Worm (Caenorhabditis elegans) whole organism, young adult: ENCODE data around the gene utx-1.
A peak's percentile ranks its signal among the peaks of the same experiment; 100 is the strongest.

Experiments
- B0019.2 ChIP-seq: fragments of 200-800 bp; sonication (Bioruptor generic); conservative IDR thresholded peaks from 2 replicates; pipeline ENCODE4 v1.3.6; 2022; ENCODE audit warnings: missing genetic modification reagents, missing genetic modification characterization, missing compliant biosample characterization
- B0035.1 ChIP-seq: sonication (generic microtip); optimal IDR thresholded peaks from 2 replicates; lab custom pipeline; 2016; ENCODE audit warnings: missing genetic modification characterization, mild to moderate bottlenecking, missing compliant biosample characterization, missing genotype, missing genetic modification reagents
- B0261.1 ChIP-seq: sonication (generic microtip); optimal IDR thresholded peaks from 2 replicates; lab custom pipeline; 2016; ENCODE audit warnings: mild to moderate bottlenecking, missing genetic modification characterization, moderate library complexity, missing compliant biosample characterization
- F10E7.11 ChIP-seq: sonication (generic microtip); optimal IDR thresholded peaks from 2 replicates; lab custom pipeline; 2017; ENCODE audit warnings: mild to moderate bottlenecking, missing genetic modification characterization, moderate library complexity, missing compliant biosample characterization
- F57A8.1 ChIP-seq: fragments of 200-800 bp; sonication (Bioruptor generic); optimal IDR thresholded peaks from 2 replicates; lab custom pipeline; 2018; ENCODE audit warnings: mild to moderate bottlenecking, missing genetic modification characterization, moderate library complexity, missing compliant biosample characterization
- K11D2.4 ChIP-seq: fragments of 200-800 bp; sonication (Bioruptor generic); IDR thresholded peaks from 2 replicates; pipeline ENCODE4 v1.3.6; 2022; ENCODE audit warnings: missing genetic modification reagents, missing genetic modification characterization, missing compliant biosample characterization
- Y53F4B.3 ChIP-seq: fragments of 200-800 bp; sonication (Bioruptor generic); IDR thresholded peaks from 2 replicates; pipeline ENCODE4 v1.3.6; 2022; ENCODE audit warnings: missing genetic modification reagents, missing genetic modification characterization, missing compliant biosample characterization
- Y53G8AR.9 ChIP-seq: fragments of 200-800 bp; sonication (Bioruptor generic); conservative IDR thresholded peaks from 2 replicates; pipeline ENCODE4 v1.3.6; 2022; ENCODE audit warnings: missing genetic modification reagents, missing genetic modification characterization, missing compliant biosample characterization
- Y67H2A.10 ChIP-seq: fragments of 200-800 bp; sonication (Bioruptor generic); conservative IDR thresholded peaks from 2 replicates; pipeline ENCODE4 v1.3.6; 2022; ENCODE audit warnings: missing genetic modification reagents, missing genetic modification characterization, missing compliant biosample characterization
- Y95B8A.8 ChIP-seq: fragments of 200-800 bp; sonication (Bioruptor generic); IDR thresholded peaks from 2 replicates; pipeline ENCODE4 v1.3.6; 2022; ENCODE audit warnings: missing genetic modification reagents, missing genetic modification characterization, missing compliant biosample characterization
- ZK185.1 ChIP-seq: sonication (generic microtip); optimal IDR thresholded peaks from 2 replicates; lab custom pipeline; 2016; ENCODE audit warnings: mild to moderate bottlenecking, missing genetic modification characterization, missing compliant biosample characterization; ENCODE audit not compliant: poor library complexity, severe bottlenecking
- bed-2 ChIP-seq: fragments of 200-800 bp; sonication (Bioruptor generic); IDR thresholded peaks from 2 replicates; pipeline ENCODE4 v1.3.6; 2022; ENCODE audit warnings: missing genetic modification reagents, missing genetic modification characterization, missing compliant biosample characterization
- ceh-100 ChIP-seq: fragments of 200-800 bp; sonication (Bioruptor generic); IDR thresholded peaks from 2 replicates; pipeline ENCODE4 v1.3.6; 2022; ENCODE audit warnings: missing genetic modification reagents, missing genetic modification characterization, missing compliant biosample characterization
- ceh-91 ChIP-seq: fragments of 200-800 bp; sonication (Bioruptor generic); IDR thresholded peaks from 2 replicates; pipeline ENCODE4 v1.3.6; 2022; ENCODE audit warnings: missing genetic modification reagents, missing genetic modification characterization, missing compliant biosample characterization
- chd-7 ChIP-seq: sonication (generic microtip); optimal IDR thresholded peaks from 2 replicates; lab custom pipeline; 2016; ENCODE audit warnings: mild to moderate bottlenecking, missing genetic modification characterization, moderate library complexity, missing compliant biosample characterization
- die-1 ChIP-seq: sonication (generic microtip); optimal IDR thresholded peaks from 2 replicates; lab custom pipeline; 2016; ENCODE audit warnings: missing genotype, mild to moderate bottlenecking, missing genetic modification characterization, missing compliant biosample characterization
- dox-1 ChIP-seq: fragments of 200-800 bp; sonication (Bioruptor generic); IDR thresholded peaks from 2 replicates; pipeline ENCODE4 v1.3.6; 2022; ENCODE audit warnings: missing genetic modification reagents, missing genetic modification characterization, missing compliant biosample characterization
- efl-1 ChIP-seq: fragments of 150-350 bp; optimal IDR thresholded peaks from 2 replicates; lab custom pipeline; 2014; ENCODE audit warnings: missing biosample characterization, missing genetic modification reagents, missing genetic modification characterization
- egl-18 ChIP-seq: fragments of 200-800 bp; sonication (Bioruptor generic); IDR thresholded peaks from 2 replicates; pipeline ENCODE4 v1.3.6; 2022; ENCODE audit warnings: missing genetic modification reagents, missing genetic modification characterization, missing compliant biosample characterization
- ets-4 ChIP-seq: fragments of 200-800 bp; sonication (Bioruptor generic); optimal IDR thresholded peaks from 2 replicates; lab custom pipeline; 2018; ENCODE audit warnings: mild to moderate bottlenecking, missing genetic modification characterization, missing compliant biosample characterization
- him-1 ChIP-seq: sonication (generic microtip); optimal IDR thresholded peaks from 2 replicates; lab custom pipeline; 2016; ENCODE audit warnings: missing genotype, missing genetic modification reagents, missing genetic modification characterization, missing compliant biosample characterization
- hlh-12 ChIP-seq: sonication (generic microtip); optimal IDR thresholded peaks from 2 replicates; lab custom pipeline; 2016; ENCODE audit warnings: missing genetic modification characterization, missing compliant biosample characterization
- lag-1 ChIP-seq: fragments of 200-800 bp; sonication (Bioruptor generic); IDR thresholded peaks from 2 replicates; pipeline ENCODE4 v1.3.6; 2022; ENCODE audit warnings: missing genetic modification reagents, missing genetic modification characterization, missing compliant biosample characterization
- lin-35 ChIP-seq, 3 experiments: fragments of 150-350 bp in 2 of 3; sonication (generic microtip) in 1 of 3; optimal IDR thresholded peaks; 2 replicates each; lab custom pipeline; 2014 to 2018; ENCODE audit warnings: missing biosample characterization in 3 of 3, missing genetic modification characterization in 3 of 3, missing genetic modification reagents in 3 of 3
- lin-54 ChIP-seq: fragments of 200-800 bp; sonication (Bioruptor generic); optimal IDR thresholded peaks from 2 replicates; lab custom pipeline; 2018; ENCODE audit warnings: mild to moderate bottlenecking, missing genetic modification characterization, missing compliant biosample characterization
- lsl-1 ChIP-seq: fragments of 200-800 bp; sonication (Bioruptor generic); optimal IDR thresholded peaks from 2 replicates; lab custom pipeline; 2018; ENCODE audit warnings: mild to moderate bottlenecking, missing genetic modification characterization, moderate library complexity, missing compliant biosample characterization
- madf-6 ChIP-seq: fragments of 200-800 bp; sonication (Bioruptor generic); IDR thresholded peaks from 2 replicates; pipeline ENCODE4 v1.3.6; 2022; ENCODE audit warnings: missing genetic modification reagents, missing genetic modification characterization, missing compliant biosample characterization
- mel-28 ChIP-seq: sonication (generic microtip); optimal IDR thresholded peaks from 2 replicates; lab custom pipeline; 2016; ENCODE audit warnings: borderline replicate concordance, mild to moderate bottlenecking, missing genetic modification characterization, missing compliant biosample characterization
- mes-4 ChIP-seq: sonication (generic microtip); optimal IDR thresholded peaks from 2 replicates; lab custom pipeline; 2016; ENCODE audit warnings: missing genotype, missing genetic modification characterization, missing compliant biosample characterization
- mxl-1 ChIP-seq: sonication (generic microtip); optimal IDR thresholded peaks from 2 replicates; lab custom pipeline; 2016; ENCODE audit warnings: missing genetic modification characterization, missing compliant biosample characterization
- nfya-1 ChIP-seq: sonication (generic microtip); optimal IDR thresholded peaks from 2 replicates; lab custom pipeline; 2017; ENCODE audit warnings: antibody characterized with exemption, missing compliant biosample characterization, missing genetic modification characterization, borderline replicate concordance; ENCODE audit not compliant: insufficient read depth
- nfya-2 ChIP-seq: fragments of 200-800 bp; sonication (Bioruptor generic); IDR thresholded peaks from 2 replicates; pipeline ENCODE4 v1.3.6; 2022; ENCODE audit warnings: missing genetic modification reagents, missing genetic modification characterization, missing compliant biosample characterization
- nhr-120 ChIP-seq: fragments of 200-800 bp; sonication (Bioruptor generic); IDR thresholded peaks from 2 replicates; pipeline ENCODE4 v1.3.6; 2022; ENCODE audit warnings: missing genetic modification characterization, missing compliant biosample characterization
- nhr-27 ChIP-seq: fragments of 200-800 bp; sonication (Bioruptor generic); optimal IDR thresholded peaks from 2 replicates; lab custom pipeline; 2018; ENCODE audit warnings: mild to moderate bottlenecking, missing genetic modification characterization, moderate library complexity, missing compliant biosample characterization
- nhr-80 ChIP-seq: sonication (generic microtip); optimal IDR thresholded peaks from 2 replicates; lab custom pipeline; 2016; ENCODE audit warnings: missing genetic modification characterization, missing compliant biosample characterization
- nhr-90 ChIP-seq: sonication (generic microtip); optimal IDR thresholded peaks from 2 replicates; lab custom pipeline; 2016; ENCODE audit warnings: missing genotype, mild to moderate bottlenecking, missing genetic modification characterization, missing compliant biosample characterization
- repo-1 ChIP-seq: sonication (generic microtip); optimal IDR thresholded peaks from 2 replicates; lab custom pipeline; 2017; ENCODE audit warnings: mild to moderate bottlenecking, missing genetic modification characterization, missing compliant biosample characterization
- rpc-1 ChIP-seq, 2 experiments: fragments of 150-350 bp in 1 of 2; sonication (generic microtip) in 1 of 2; optimal IDR thresholded peaks; 2 replicates each; lab custom pipeline; 2014 to 2018; ENCODE audit warnings: missing biosample characterization in 1 of 2, missing genetic modification characterization in 1 of 2, missing genetic modification reagents in 1 of 2, missing genotype in 1 of 2
- sea-2 ChIP-seq: fragments of 200-800 bp; sonication (Bioruptor generic); IDR thresholded peaks from 2 replicates; pipeline ENCODE4 v1.3.6; 2022; ENCODE audit warnings: missing genetic modification characterization, missing compliant biosample characterization
- somi-1 ChIP-seq: fragments of 200-800 bp; sonication (Bioruptor generic); optimal IDR thresholded peaks from 2 replicates; lab custom pipeline; 2018; ENCODE audit warnings: mild to moderate bottlenecking, missing genetic modification characterization, missing compliant biosample characterization
- sptf-2 ChIP-seq: fragments of 200-800 bp; sonication (Bioruptor generic); optimal IDR thresholded peaks from 2 replicates; lab custom pipeline; 2018; ENCODE audit warnings: mild to moderate bottlenecking, missing genetic modification characterization, missing compliant biosample characterization
- tbx-9 ChIP-seq: sonication (generic microtip); optimal IDR thresholded peaks from 2 replicates; lab custom pipeline; 2016; ENCODE audit warnings: borderline replicate concordance, missing genetic modification characterization, inconsistent platforms, missing compliant biosample characterization
- zfh-2 ChIP-seq: fragments of 200-800 bp; sonication (Bioruptor generic); conservative IDR thresholded peaks from 2 replicates; pipeline ENCODE4 v1.3.6; 2022; ENCODE audit warnings: missing genetic modification reagents, missing genetic modification characterization, missing compliant biosample characterization
- ztf-22 ChIP-seq: fragments of 200-800 bp; sonication (Bioruptor generic); optimal IDR thresholded peaks from 2 replicates; lab custom pipeline; 2018; ENCODE audit warnings: mild to moderate bottlenecking, missing genetic modification characterization, moderate library complexity, missing compliant biosample characterization
- ztf-26 ChIP-seq: sonication (generic microtip); optimal IDR thresholded peaks from 2 replicates; lab custom pipeline; 2017; ENCODE audit warnings: missing genetic modification characterization, missing compliant biosample characterization

The utx-1 gene

ce11 chrX:8507576-8507975 is 49.4 kb upstream of the utx-1 start, which contains the start of gene H03E18.1:
Gene H03E18.1, plus strand, starts transcription at chrX:8507876.
- TF ChIP-seq Y67H2A.10 (GFP tag; lab: Robert Waterston, UW) (no peak), sea-2 (GFP tag; lab: Robert Waterston, UW) (no peak), nhr-80 (tag; lab: Kevin White, UChicago) (no peak), sptf-2 (GFP tag; lab: Kevin White, UChicago) (no peak), B0035.1 (tag; lab: Kevin White, UChicago) (no peak), ztf-22 (GFP tag; lab: Kevin White, UChicago) (no peak), hlh-12 (tag; lab: Kevin White, UChicago) (no peak), K11D2.4 (GFP tag; lab: Robert Waterston, UW) (no peak), Y53F4B.3 (no peak), tbx-9 (no peak), B0261.1 (no peak), mes-4 (no peak), ztf-26 (tag; lab: Kevin White, UChicago) (no peak), nhr-90 (tag; lab: Kevin White, UChicago) (no peak), madf-6 (GFP tag; lab: Robert Waterston, UW) (no peak)

ce11 chrX:8509088-8509487 is 47.9 kb upstream of the utx-1 start:
- TF ChIP-seq nhr-120 (GFP tag; lab: Robert Waterston, UW) = 0 out of 2 replicates have a peak, but pooled peaks have one; percentile 78
- no peak for TF ChIP-seq B0261.1

ce11 chrX:8520402-8520801 is 36.5 kb upstream of the utx-1 start, which contains the start of gene H03E18.2:
Gene H03E18.2, minus strand, starts transcription at chrX:8520502.
- no peak for TF ChIP-seq mel-28 (tag; lab: Kevin White, UChicago)
- TF ChIP-seq B0019.2 (GFP tag; lab: Robert Waterston, UW) = no peak
- TF ChIP-seq lin-35 (GFP tag; optimal IDR thresholded peaks at IDR 0.05; lab: Kevin White, UChicago) = no peak
- no peak for TF ChIP-seq somi-1 (GFP tag; lab: Kevin White, UChicago)
- no peak for TF ChIP-seq mxl-1 (tag; lab: Kevin White, UChicago)
- TF ChIP-seq nfya-1 (tag; lab: Kevin White, UChicago) = no peak
- TF ChIP-seq ZK185.1 (tag; lab: Kevin White, UChicago) = no peak
- no peak for TF ChIP-seq lin-54
- TF ChIP-seq him-1 = no peak
- no peak for TF ChIP-seq Y95B8A.8 (GFP tag; lab: Robert Waterston, UW)
- no peak for TF ChIP-seq ets-4 (GFP tag; lab: Kevin White, UChicago)
- TF ChIP-seq lag-1 (GFP tag; lab: Robert Waterston, UW) = no peak
- TF ChIP-seq ceh-91 (GFP tag; lab: Robert Waterston, UW) = no peak
- no peak for TF ChIP-seq F10E7.11 (tag; lab: Kevin White, UChicago)
- TF ChIP-seq repo-1 (tag; lab: Kevin White, UChicago) = no peak

- no peak for TF ChIP-seq efl-1 (GFP tag; lab: Kevin White, UChicago)
- no peak for TF ChIP-seq rpc-1 (optimal IDR thresholded peaks at IDR 0.05; lab: Kevin White, UChicago)
- no peak for TF ChIP-seq rpc-1 (tag; optimal IDR thresholded peaks at IDR 0.05; lab: Kevin White, UChicago)
- no peak for TF ChIP-seq nfya-2
- TF ChIP-seq ceh-100 = no peak
- no peak for TF ChIP-seq lsl-1 (GFP tag; lab: Kevin White, UChicago)
- no peak for TF ChIP-seq bed-2 (GFP tag; lab: Robert Waterston, UW)
- no peak for TF ChIP-seq chd-7 (tag; lab: Kevin White, UChicago)
- TF ChIP-seq dox-1 (GFP tag; lab: Robert Waterston, UW) = no peak
- no peak for TF ChIP-seq die-1 (tag; lab: Kevin White, UChicago)
- TF ChIP-seq lin-54 = no peak
- TF ChIP-seq egl-18 (GFP tag; lab: Robert Waterston, UW) = no peak
- TF ChIP-seq nhr-27 (tag; lab: Kevin White, UChicago) = no peak
- no peak for TF ChIP-seq zfh-2 (GFP tag; lab: Robert Waterston, UW)
- TF ChIP-seq somi-1 (GFP tag; lab: Kevin White, UChicago) = no peak
- TF ChIP-seq nhr-80 (tag; lab: Kevin White, UChicago) = no peak
- no peak for TF ChIP-seq Y53G8AR.9 (GFP tag; lab: Robert Waterston, UW)
- TF ChIP-seq F57A8.1 (GFP tag; lab: Kevin White, UChicago) = no peak
Observed at ce11 chrX:8521614-8522013, 35.3 kb upstream of the utx-1 start, which contains the start of gene C03G5.14. Gene C03G5.14, plus strand, starts transcription at chrX:8521914.
